Fruit fly (Drosophila melanogaster) whole organism, embryonic: ENCODE results near the gene Ice2.

Experiments used
- Blimp-1 ChIP-seq: fragments of 200-800 bp; sonication (Bioruptor generic); optimal IDR thresholded peaks from 3 replicates; lab custom pipeline; 2018; ENCODE audit warnings: missing biosample characterization, missing genetic modification characterization, mild to moderate bottlenecking, moderate library complexity, missing genetic modification reagents
- CG10209 ChIP-seq: fragments of 200-800 bp; sonication (Bioruptor generic); optimal IDR thresholded peaks from 3 replicates; lab custom pipeline; 2017; ENCODE audit warnings: missing biosample characterization, mild to moderate bottlenecking, missing genetic modification characterization, missing genetic modification reagents
- CG10321 ChIP-seq: fragments of 200-800 bp; sonication (Bioruptor generic); IDR thresholded peaks from 2 replicates; pipeline ENCODE4 v1.3.6; 2022; ENCODE audit warnings: missing biosample characterization, missing genetic modification characterization
- CG10979 ChIP-seq: fragments of 200-800 bp; sonication (Bioruptor generic); optimal IDR thresholded peaks from 2 replicates; lab custom pipeline; 2018; ENCODE audit warnings: missing biosample characterization, mild to moderate bottlenecking, missing genetic modification characterization, moderate library complexity
- CG11093 ChIP-seq: fragments of 200-800 bp; sonication (Bioruptor generic); IDR thresholded peaks from 3 replicates; pipeline ENCODE4 v1.3.6; 2022; ENCODE audit warnings: missing biosample characterization, missing genetic modification characterization
- CG12071 ChIP-seq: fragments of 200-800 bp; sonication (Bioruptor generic); optimal IDR thresholded peaks from 3 replicates; lab custom pipeline; 2018; ENCODE audit warnings: missing biosample characterization, mild to moderate bottlenecking, missing genetic modification characterization
- CG12219 ChIP-seq: fragments of 200-800 bp; sonication (Bioruptor generic); optimal IDR thresholded peaks from 3 replicates; lab custom pipeline; 2018; ENCODE audit warnings: missing biosample characterization, mild to moderate bottlenecking, missing genetic modification characterization
- CG12299 ChIP-seq: fragments of 200-800 bp; sonication (Bioruptor generic); optimal IDR thresholded peaks from 2 replicates; lab custom pipeline; 2018; ENCODE audit warnings: missing biosample characterization, mild to moderate bottlenecking, missing genetic modification characterization
- CG16779 ChIP-seq: fragments of 200-800 bp; sonication (Bioruptor generic); IDR thresholded peaks from 2 replicates; pipeline ENCODE4 v1.3.6; 2022; ENCODE audit warnings: missing biosample characterization, missing genetic modification characterization
- CG17829 ChIP-seq: fragments of 200-800 bp; optimal IDR thresholded peaks from 2 replicates; lab custom pipeline; 2019; ENCODE audit warnings: missing biosample characterization, mild to moderate bottlenecking, missing genetic modification characterization, moderate library complexity
- CG33557 ChIP-seq: fragments of 200-800 bp; sonication (Bioruptor generic); optimal IDR thresholded peaks from 2 replicates; lab custom pipeline; 2019; ENCODE audit warnings: missing biosample characterization, mild to moderate bottlenecking, missing genetic modification characterization, moderate library complexity
- CG4617 ChIP-seq: fragments of 200-800 bp; sonication (Bioruptor generic); optimal IDR thresholded peaks from 3 replicates; lab custom pipeline; 2016; ENCODE audit warnings: missing biosample characterization, missing genetic modification characterization, borderline replicate concordance
- CG5953 ChIP-seq: fragments of 200-800 bp; sonication (Bioruptor generic); IDR thresholded peaks from 2 replicates; pipeline ENCODE4 v1.3.6; 2022; ENCODE audit warnings: missing biosample characterization, missing genetic modification characterization
- CG6654 ChIP-seq: fragments of 200-800 bp; sonication (Bioruptor generic); optimal IDR thresholded peaks from 2 replicates; lab custom pipeline; 2017; ENCODE audit warnings: missing biosample characterization, mild to moderate bottlenecking, missing genetic modification characterization
- CG6689 ChIP-seq: fragments of 200-800 bp; sonication (Bioruptor generic); IDR thresholded peaks from 2 replicates; pipeline ENCODE4 v1.3.6; 2022; ENCODE audit warnings: missing biosample characterization, missing genetic modification characterization
- CG8089 ChIP-seq: fragments of 200-800 bp; sonication (Bioruptor generic); optimal IDR thresholded peaks from 3 replicates; lab custom pipeline; 2016; ENCODE audit warnings: missing biosample characterization, missing genetic modification characterization
- CG9876 ChIP-seq: fragments of 200-800 bp; sonication (Bioruptor generic); optimal IDR thresholded peaks from 2 replicates; lab custom pipeline; 2016; ENCODE audit warnings: missing biosample characterization, missing genetic modification characterization
- Chrac-16 ChIP-seq: fragments of 200-800 bp; sonication (Bioruptor generic); optimal IDR thresholded peaks from 3 replicates; lab custom pipeline; 2016; ENCODE audit warnings: missing biosample characterization, missing genetic modification characterization
- CoRest ChIP-seq: fragments of 200-800 bp; sonication (Bioruptor generic); optimal IDR thresholded peaks from 3 replicates; lab custom pipeline; 2018; ENCODE audit warnings: missing biosample characterization, mild to moderate bottlenecking, missing genetic modification characterization, moderate library complexity
- CrebB ChIP-seq: fragments of 200-800 bp; sonication (Bioruptor generic); optimal IDR thresholded peaks from 3 replicates; lab custom pipeline; 2018; ENCODE audit warnings: missing biosample characterization, mild to moderate bottlenecking, missing genetic modification characterization
- Dip2 ChIP-seq: fragments of 200-800 bp; sonication (Bioruptor generic); IDR thresholded peaks from 2 replicates; pipeline ENCODE4 v1.3.6; 2022; ENCODE audit warnings: missing biosample characterization, missing genetic modification characterization
- Dp ChIP-seq: fragments of 200-800 bp; sonication (Bioruptor generic); optimal IDR thresholded peaks from 2 replicates; lab custom pipeline; 2018; ENCODE audit warnings: missing biosample characterization, mild to moderate bottlenecking, missing genetic modification characterization, moderate library complexity
- E2f2 ChIP-seq: fragments of 200-800 bp; sonication (Bioruptor generic); IDR thresholded peaks from 2 replicates; pipeline ENCODE4 v1.3.6; 2022; ENCODE audit warnings: missing biosample characterization, missing genetic modification characterization
- HHEX ChIP-seq: fragments of 200-800 bp; sonication (Bioruptor generic); optimal IDR thresholded peaks from 3 replicates; lab custom pipeline; 2017; ENCODE audit warnings: missing biosample characterization, mild to moderate bottlenecking, missing genetic modification characterization, missing genetic modification reagents
- Hr39 ChIP-seq: fragments of >200 bp; optimal IDR thresholded peaks from 2 replicates; lab custom pipeline; 2017
- Lpt ChIP-seq: fragments of >200 bp; optimal IDR thresholded peaks from 2 replicates; lab custom pipeline; 2018; ENCODE audit warnings: missing biosample characterization, missing genetic modification characterization
- Nf-YC ChIP-seq: fragments of 200-800 bp; optimal IDR thresholded peaks from 3 replicates; lab custom pipeline; 2019; ENCODE audit warnings: missing biosample characterization, mild to moderate bottlenecking, missing genetic modification characterization, moderate library complexity
- Optix ChIP-seq: fragments of 200-800 bp; sonication (Bioruptor generic); IDR thresholded peaks from 3 replicates; pipeline ENCODE4 v1.3.6; 2022; ENCODE audit warnings: missing biosample characterization, missing genetic modification characterization
- Spps ChIP-seq: fragments of 200-800 bp; sonication (Bioruptor generic); optimal IDR thresholded peaks from 2 replicates; lab custom pipeline; 2018; ENCODE audit warnings: missing biosample characterization, mild to moderate bottlenecking, missing genetic modification characterization
- ac ChIP-seq: fragments of 200-800 bp; sonication (Bioruptor generic); optimal IDR thresholded peaks from 3 replicates; lab custom pipeline; 2017; ENCODE audit warnings: missing biosample characterization, mild to moderate bottlenecking, missing genetic modification characterization
- btn ChIP-seq: fragments of 200-800 bp; sonication (Bioruptor generic); optimal IDR thresholded peaks from 2 replicates; lab custom pipeline; 2016; ENCODE audit warnings: missing biosample characterization, missing genetic modification characterization
- chinmo ChIP-seq: fragments of 200-800 bp; sonication (Bioruptor generic); IDR thresholded peaks from 4 replicates; pipeline ENCODE4 v1.3.6; 2022; ENCODE audit warnings: missing biosample characterization, missing genetic modification characterization; ENCODE audit not compliant: partially characterized antibody
- chn ChIP-seq: fragments of 200-800 bp; sonication (Bioruptor generic); optimal IDR thresholded peaks from 2 replicates; lab custom pipeline; 2016; ENCODE audit warnings: missing biosample characterization, missing genetic modification characterization
- crol ChIP-seq: fragments of 200-800 bp; sonication (Bioruptor generic); IDR thresholded peaks from 2 replicates; pipeline ENCODE4 v1.3.6; 2022; ENCODE audit warnings: missing biosample characterization, missing genetic modification characterization
- da ChIP-seq: fragments of 200-800 bp; sonication (Bioruptor generic); optimal IDR thresholded peaks from 2 replicates; lab custom pipeline; 2016; ENCODE audit warnings: missing biosample characterization, missing genetic modification characterization
- ems ChIP-seq: fragments of 200-800 bp; sonication (Bioruptor generic); optimal IDR thresholded peaks from 3 replicates; lab custom pipeline; 2016; ENCODE audit warnings: missing biosample characterization, missing genetic modification characterization
- en ChIP-seq: fragments of 200-800 bp; sonication (Bioruptor generic); optimal IDR thresholded peaks from 2 replicates; lab custom pipeline; 2016; ENCODE audit warnings: missing biosample characterization, missing genetic modification characterization
- gce ChIP-seq: fragments of 200-800 bp; sonication (Bioruptor generic); IDR thresholded peaks from 3 replicates; pipeline ENCODE4 v1.3.6; 2022; ENCODE audit warnings: missing biosample characterization, missing genetic modification characterization
- gt ChIP-seq: fragments of 200-800 bp; sonication (Bioruptor generic); IDR thresholded peaks from 2 replicates; pipeline ENCODE4 v1.3.6; 2022; ENCODE audit warnings: missing biosample characterization, missing genetic modification characterization
- her ChIP-seq: fragments of 200-800 bp; sonication (Bioruptor generic); optimal IDR thresholded peaks from 2 replicates; lab custom pipeline; 2016; ENCODE audit warnings: missing biosample characterization, missing genetic modification characterization
- klu ChIP-seq: fragments of 200-800 bp; sonication (Bioruptor generic); IDR thresholded peaks from 2 replicates; pipeline ENCODE4 v1.3.6; 2022; ENCODE audit warnings: missing biosample characterization, missing genetic modification characterization
- nerfin-2 ChIP-seq: fragments of 200-800 bp; sonication (Bioruptor generic); IDR thresholded peaks from 2 replicates; pipeline ENCODE4 v1.3.6; 2022; ENCODE audit warnings: missing biosample characterization, missing genetic modification characterization; ENCODE audit not compliant: partially characterized antibody
- odd ChIP-seq: fragments of 200-800 bp; sonication (Bioruptor generic); optimal IDR thresholded peaks from 2 replicates; lab custom pipeline; 2017; ENCODE audit warnings: missing biosample characterization, mild to moderate bottlenecking, missing genetic modification characterization
- otp ChIP-seq: fragments of 200-800 bp; sonication (Bioruptor generic); IDR thresholded peaks from 3 replicates; pipeline ENCODE4, ENCODE4 v1.3.6; 2022; ENCODE audit warnings: missing biosample characterization, missing genetic modification characterization
- p53 ChIP-seq: fragments of 200-800 bp; sonication (Bioruptor generic); optimal IDR thresholded peaks from 2 replicates; lab custom pipeline; 2016; ENCODE audit warnings: missing biosample characterization, missing genetic modification characterization
- pho ChIP-seq: fragments of 200-800 bp; sonication (Bioruptor generic); optimal IDR thresholded peaks from 2 replicates; lab custom pipeline; 2016; ENCODE audit warnings: missing biosample characterization, missing genetic modification characterization
- phol ChIP-seq: fragments of 200-800 bp; sonication (Bioruptor generic); optimal IDR thresholded peaks from 3 replicates; lab custom pipeline; 2018; ENCODE audit warnings: missing biosample characterization, mild to moderate bottlenecking, missing genetic modification characterization, moderate library complexity
- pnt ChIP-seq: fragments of 200-800 bp; sonication (Bioruptor generic); optimal IDR thresholded peaks from 3 replicates; lab custom pipeline; 2016; ENCODE audit warnings: missing biosample characterization, missing genetic modification characterization
- sd ChIP-seq: fragments of 200-800 bp; sonication (Bioruptor generic); optimal IDR thresholded peaks from 3 replicates; lab custom pipeline; 2018; ENCODE audit warnings: missing biosample characterization, mild to moderate bottlenecking, missing genetic modification characterization, moderate library complexity
- sens ChIP-seq: fragments of 200-800 bp; sonication (Bioruptor generic); peaks from one replicate; lab custom pipeline; 2016; ENCODE audit warnings: missing biosample characterization, missing genetic modification characterization
- ssp ChIP-seq: fragments of 200-800 bp; sonication (Bioruptor generic); IDR thresholded peaks from 2 replicates; pipeline ENCODE4 v1.3.6; 2022; ENCODE audit warnings: missing biosample characterization, missing genetic modification characterization
- tx ChIP-seq: fragments of 200-800 bp; sonication (Bioruptor generic); optimal IDR thresholded peaks from 2 replicates; lab custom pipeline; 2016; ENCODE audit warnings: missing biosample characterization, missing genetic modification characterization

The Ice2 gene

DNA sequence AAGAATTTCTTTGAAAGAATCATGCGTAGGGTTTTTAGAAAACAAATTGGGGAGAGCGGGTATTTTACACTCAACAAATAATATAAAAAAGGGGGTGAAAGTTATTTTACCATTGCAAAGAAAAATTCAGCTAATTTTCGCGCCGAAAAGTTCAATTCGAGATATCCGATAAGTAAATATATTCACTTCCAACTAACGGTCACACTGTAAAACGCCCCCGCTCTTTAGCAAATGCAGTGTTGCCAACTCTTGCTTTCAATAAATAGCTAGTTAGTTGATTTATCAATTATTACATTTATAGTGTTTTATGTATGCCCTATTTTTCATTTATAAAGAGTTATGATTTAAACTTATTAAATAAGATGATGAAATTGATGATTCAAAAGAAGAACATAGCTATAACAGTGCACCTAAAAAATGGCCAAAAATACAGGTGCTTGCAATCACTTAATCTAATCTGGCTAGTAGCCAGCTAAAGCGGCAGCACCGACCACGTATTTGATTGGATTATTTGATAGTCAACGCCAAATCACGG, 8.3 kb downstream of the Ice2 start, which contains the start of gene meigo (continued):
- TF ChIP-seq CG4617 (GFP tag; lab: Kevin White, UChicago), result peak; percentile 68
- TF ChIP-seq nerfin-2 (GFP tag; lab: Robert Waterston, UW), result no peak
- no peak for TF ChIP-seq Lpt (GFP tag; lab: Kevin White, UChicago)
- no peak for TF ChIP-seq CG16779 (GFP tag; lab: Robert Waterston, UW)
- no peak for TF ChIP-seq gt
- TF ChIP-seq ac (GFP tag; lab: Kevin White, UChicago), result no peak
- TF ChIP-seq da (GFP tag; lab: Kevin White, UChicago), result peak; percentile 38
- no peak for TF ChIP-seq CG8089 (GFP tag; lab: Kevin White, UChicago)
- TF ChIP-seq CG33557 (GFP tag; lab: Kevin White, UChicago), result peak; percentile 48
- TF ChIP-seq ssp (GFP tag; lab: Robert Waterston, UW), result peak; percentile 57
- TF ChIP-seq Spps (tag; lab: Kevin White, UChicago), result peak; percentile 4
- TF ChIP-seq CrebB, result peak; percentile 44
- TF ChIP-seq Nf-YC (tag; lab: Kevin White, UChicago), result peak; percentile 84
- TF ChIP-seq CG9876, result no peak
- peak; percentile 86 for TF ChIP-seq CoRest (tag; lab: Kevin White, UChicago)
- TF ChIP-seq Chrac-16 (GFP tag; lab: Kevin White, UChicago), result peak; percentile 59
- TF ChIP-seq her, result no peak
- no peak for TF ChIP-seq CG12219 (GFP tag; lab: Kevin White, UChicago)
- no peak for TF ChIP-seq p53 (GFP tag; lab: Kevin White, UChicago)
- TF ChIP-seq CG12299, result peak; percentile 55
- no peak for TF ChIP-seq odd
- TF ChIP-seq en (GFP tag; lab: Kevin White, UChicago), result no peak
- peak; percentile 43 for TF ChIP-seq ems
- TF ChIP-seq crol (GFP tag; lab: Robert Waterston, UW), result no peak
- 0 out of 4 replicates have a peak, but pooled peaks have one; percentile 21 for TF ChIP-seq chinmo (GFP tag; lab: Robert Waterston, UW)
- no peak for TF ChIP-seq btn
- no peak for TF ChIP-seq CG12071 (GFP tag; lab: Kevin White, UChicago)
- no peak for TF ChIP-seq CG6654
- TF ChIP-seq sens (GFP tag; lab: Kevin White, UChicago), result peak; percentile 95
- TF ChIP-seq HHEX, result no peak
- TF ChIP-seq CG11093 (GFP tag; lab: Robert Waterston, UW), result peak; percentile 28; the same call in 1 of the 3 replicates
- TF ChIP-seq CG10321 (GFP tag; lab: Robert Waterston, UW), result no peak
- TF ChIP-seq Optix (GFP tag; lab: Robert Waterston, UW), result no peak
- TF ChIP-seq CG5953 (GFP tag; lab: Robert Waterston, UW), result no peak
- peak; percentile 81 for TF ChIP-seq phol (tag; lab: Kevin White, UChicago)
- peak; percentile 77 for TF ChIP-seq sd (tag; lab: Kevin White, UChicago)
- 0 out of 3 replicates have a peak, but pooled peaks have one; percentile 25 for TF ChIP-seq otp (GFP tag; lab: Robert Waterston, UW)
- peak; percentile 76 for TF ChIP-seq pho (GFP tag; lab: Kevin White, UChicago)
- peak; percentile 95 for TF ChIP-seq Dp (GFP tag; lab: Kevin White, UChicago)
- no peak for TF ChIP-seq Hr39
- peak; percentile 99 for TF ChIP-seq klu (GFP tag; lab: Robert Waterston, UW)
- TF ChIP-seq CG10979 (tag; lab: Kevin White, UChicago), result peak; percentile 60
- TF ChIP-seq chn (GFP tag; lab: Kevin White, UChicago), result peak; percentile 51
- peak; percentile 91 for TF ChIP-seq E2f2
- TF ChIP-seq CG17829 (tag; lab: Kevin White, UChicago), result peak; percentile 85
- TF ChIP-seq pnt (GFP tag; lab: Kevin White, UChicago), result peak; percentile 8
- TF ChIP-seq Dip2 (GFP tag; lab: Robert Waterston, UW), result no peak
- TF ChIP-seq tx (GFP tag; lab: Kevin White, UChicago), result peak; percentile 50
- peak; percentile 46 for TF ChIP-seq CG10209 (GFP tag; lab: Kevin White, UChicago)
- peak; percentile 60; the same call in 1 of the 2 replicates for TF ChIP-seq CG6689
- peak; percentile 64 for TF ChIP-seq Blimp-1 (GFP tag; lab: Kevin White, UChicago)
- TF ChIP-seq gce (GFP tag; lab: Robert Waterston, UW), result no peak
